Fruit fly (Drosophila melanogaster) whole organism, pupa: ENCODE measurements around the gene Rev1.

Experiments used
- CG10348 ChIP-seq: fragments of 200-800 bp; sonication (Bioruptor generic); IDR thresholded peaks from 2 replicates; pipeline ENCODE4 v1.3.6; 2022; ENCODE audit warnings: missing biosample characterization, missing genetic modification characterization
- CG12605 ChIP-seq: fragments of 200-800 bp; sonication (Bioruptor generic); IDR thresholded peaks from 2 replicates; pipeline ENCODE4 v1.3.6; 2022; ENCODE audit warnings: missing biosample characterization, missing genetic modification characterization
- CG13204 ChIP-seq: fragments of 200-800 bp; sonication (Bioruptor generic); optimal IDR thresholded peaks from 2 replicates; lab custom pipeline; 2018; ENCODE audit warnings: missing biosample characterization, mild to moderate bottlenecking, missing genetic modification characterization, moderate library complexity
- CG14655 ChIP-seq: fragments of 200-800 bp; sonication (Bioruptor generic); optimal IDR thresholded peaks from 3 replicates; lab custom pipeline; 2017; ENCODE audit warnings: mild to moderate bottlenecking, missing biosample characterization, missing genetic modification reagents, missing genetic modification characterization
- CG15710 ChIP-seq: fragments of 200-800 bp; sonication (Bioruptor generic); optimal IDR thresholded peaks from 2 replicates; lab custom pipeline; 2018; ENCODE audit warnings: missing biosample characterization, mild to moderate bottlenecking, missing genetic modification characterization, moderate library complexity
- CG17806 ChIP-seq: fragments of 200-800 bp; sonication (Bioruptor generic); optimal IDR thresholded peaks from 2 replicates; lab custom pipeline; 2018; ENCODE audit warnings: missing biosample characterization, mild to moderate bottlenecking, missing genetic modification characterization, moderate library complexity
- CG32121 ChIP-seq: fragments of 200-800 bp; sonication (Bioruptor generic); IDR thresholded peaks from 2 replicates; pipeline ENCODE4 v1.3.6; 2022; ENCODE audit warnings: missing biosample characterization, missing genetic modification characterization
- CG34367 ChIP-seq: fragments of 200-800 bp; sonication (Bioruptor generic); optimal IDR thresholded peaks from 2 replicates; lab custom pipeline; 2018; ENCODE audit warnings: missing biosample characterization, mild to moderate bottlenecking, missing genetic modification characterization
- CG4496 ChIP-seq: fragments of 200-800 bp; sonication (Bioruptor generic); IDR thresholded peaks from 3 replicates; pipeline ENCODE4 v1.3.6; 2022; ENCODE audit warnings: missing biosample characterization, missing genetic modification characterization
- CG8159 ChIP-seq: fragments of 200-800 bp; sonication (Bioruptor generic); optimal IDR thresholded peaks from 3 replicates; lab custom pipeline; 2018; ENCODE audit warnings: missing biosample characterization, mild to moderate bottlenecking, missing genetic modification characterization, moderate library complexity
- CG8301 ChIP-seq: fragments of 200-800 bp; sonication (Bioruptor generic); optimal IDR thresholded peaks from 2 replicates; lab custom pipeline; 2018; ENCODE audit warnings: missing biosample characterization, mild to moderate bottlenecking, missing genetic modification characterization
- CG9948 ChIP-seq: fragments of 200-800 bp; sonication (Bioruptor generic); optimal IDR thresholded peaks from 2 replicates; lab custom pipeline; 2018; ENCODE audit warnings: missing biosample characterization, mild to moderate bottlenecking, missing genetic modification characterization, moderate library complexity
- D1 ChIP-seq: fragments of 200-800 bp; sonication (Bioruptor generic); optimal IDR thresholded peaks from 2 replicates; lab custom pipeline; 2018; ENCODE audit warnings: missing biosample characterization, mild to moderate bottlenecking, missing genetic modification characterization, moderate library complexity
- EcR ChIP-seq: fragments of 200-800 bp; sonication (Bioruptor generic); optimal IDR thresholded peaks from 3 replicates; lab custom pipeline; 2019; ENCODE audit warnings: missing biosample characterization, missing genetic modification characterization, mild to moderate bottlenecking, moderate library complexity, missing genetic modification reagents
- Ets98B ChIP-seq: fragments of 200-800 bp; sonication (Bioruptor generic); IDR thresholded peaks from 2 replicates; pipeline ENCODE4 v1.3.6; 2022; ENCODE audit warnings: missing biosample characterization, missing genetic modification characterization
- Pif1A ChIP-seq: fragments of 200-800 bp; sonication (Bioruptor generic); optimal IDR thresholded peaks from 3 replicates; lab custom pipeline; 2016; ENCODE audit warnings: missing biosample characterization, missing genetic modification characterization
- Pif1B ChIP-seq: fragments of 200-800 bp; sonication (Bioruptor generic); optimal IDR thresholded peaks from 3 replicates; lab custom pipeline; 2016; ENCODE audit warnings: missing biosample characterization, missing genetic modification characterization
- Snoo ChIP-seq: fragments of 200-800 bp; sonication (Bioruptor generic); optimal IDR thresholded peaks from 3 replicates; lab custom pipeline; 2017; ENCODE audit warnings: missing biosample characterization, mild to moderate bottlenecking, missing genetic modification characterization, inconsistent platforms
- fd96Ca ChIP-seq: fragments of 200-800 bp; sonication (Bioruptor generic); IDR thresholded peaks from 3 replicates; pipeline ENCODE4 v1.3.6; 2022; ENCODE audit warnings: missing biosample characterization, missing genetic modification characterization
- gl ChIP-seq: fragments of 200-800 bp; sonication (Bioruptor generic); optimal IDR thresholded peaks from 2 replicates; lab custom pipeline; 2018; ENCODE audit warnings: missing biosample characterization, mild to moderate bottlenecking, missing genetic modification characterization
- rn ChIP-seq: fragments of 200-800 bp; sonication (Bioruptor generic); IDR thresholded peaks from 2 replicates; pipeline ENCODE4 v1.3.6; 2022; ENCODE audit warnings: missing biosample characterization, missing genetic modification characterization

The Rev1 gene

dm6 chr3L:635016-635363, 19.2 kb upstream of the Rev1 start:
- TF ChIP-seq CG17806 (tag; lab: Kevin White, UChicago): no peak
- TF ChIP-seq CG10348 (GFP tag; lab: Robert Waterston, UW): no peak
- no peak for TF ChIP-seq CG9948 (tag; lab: Kevin White, UChicago)
- TF ChIP-seq EcR (GFP tag; lab: Kevin White, UChicago): peak; percentile 83
- TF ChIP-seq gl: no peak

- no peak for TF ChIP-seq CG15710 (tag; lab: Kevin White, UChicago)
- TF ChIP-seq CG13204 (GFP tag; lab: Kevin White, UChicago): no peak
- peak; percentile 13; the same call in 1 of the 2 replicates for TF ChIP-seq Ets98B
- TF ChIP-seq CG8159 (tag; lab: Kevin White, UChicago): no peak
- TF ChIP-seq CG8301 (tag; lab: Kevin White, UChicago): no peak
- no peak for TF ChIP-seq CG14655 (GFP tag; lab: Kevin White, UChicago)
- TF ChIP-seq CG32121: no peak
These were observed 18.6 kb upstream of the Rev1 start for dm6 chr3L:635529-635928.

- TF ChIP-seq CG32121 (peak; percentile 98), CG10348 (GFP tag; lab: Robert Waterston, UW) (peak; percentile 90), CG15710 (tag; lab: Kevin White, UChicago) (peak; percentile 60), rn (GFP tag; lab: Robert Waterston, UW) (peak; percentile 93), CG9948 (tag; lab: Kevin White, UChicago) (peak; percentile 86), CG14655 (GFP tag; lab: Kevin White, UChicago) (peak; percentile 96), CG17806 (tag; lab: Kevin White, UChicago) (peak; percentile 80), Pif1A (GFP tag; lab: Kevin White, UChicago) (peak; percentile 93), Pif1B (GFP tag; lab: Kevin White, UChicago) (peak; percentile 82), gl (peak; percentile 50), fd96Ca (GFP tag; lab: Robert Waterston, UW) (peak; percentile 99), EcR (GFP tag; lab: Kevin White, UChicago) (no peak), CG34367 (tag; lab: Kevin White, UChicago) (peak; percentile 68), Snoo (tag; lab: Kevin White, UChicago) (peak; percentile 48), Ets98B (peak; percentile 98), CG8159 (tag; lab: Kevin White, UChicago) (peak; percentile 69), CG4496 (peak; percentile 98), CG13204 (GFP tag; lab: Kevin White, UChicago) (peak; percentile 37), D1 (tag; lab: Kevin White, UChicago) (peak; percentile 7), CG12605 (peak; percentile 93), CG8301 (tag; lab: Kevin White, UChicago) (peak; percentile 96)
These were observed 17.7 kb upstream of the Rev1 start for dm6 chr3L:636434-636833.

dm6 chr3L:637329-638030, 16.7 kb upstream of the Rev1 start:
- TF ChIP-seq Ets98B (peak; percentile 49; the same call in 1 of the 2 replicates), fd96Ca (GFP tag; lab: Robert Waterston, UW) (peak; percentile 14; the same call in 1 of the 3 replicates), CG14655 (GFP tag; lab: Kevin White, UChicago) (peak; percentile 66), CG32121 (no peak), CG12605 (no peak), CG8301 (tag; lab: Kevin White, UChicago) (peak; percentile 57)

- TF ChIP-seq Ets98B: no peak
- no peak for TF ChIP-seq CG10348 (GFP tag; lab: Robert Waterston, UW)
- TF ChIP-seq Snoo (tag; lab: Kevin White, UChicago): no peak
- TF ChIP-seq fd96Ca (GFP tag; lab: Robert Waterston, UW): no peak
- no peak for TF ChIP-seq EcR (GFP tag; lab: Kevin White, UChicago)
- no peak for TF ChIP-seq CG17806 (tag; lab: Kevin White, UChicago)
- no peak for TF ChIP-seq Pif1A (GFP tag; lab: Kevin White, UChicago)
- no peak for TF ChIP-seq CG9948 (tag; lab: Kevin White, UChicago)
- no peak for TF ChIP-seq CG8159 (tag; lab: Kevin White, UChicago)
- TF ChIP-seq CG15710 (tag; lab: Kevin White, UChicago): no peak
- TF ChIP-seq CG4496: no peak
- TF ChIP-seq gl: no peak
- no peak for TF ChIP-seq CG34367 (tag; lab: Kevin White, UChicago)
- no peak for TF ChIP-seq CG8301 (tag; lab: Kevin White, UChicago)
- TF ChIP-seq CG13204 (GFP tag; lab: Kevin White, UChicago): no peak
These were observed 16.1 kb upstream of the Rev1 start for dm6 chr3L:638031-638414.

dm6 chr3L:638757-639353, 15.3 kb upstream of the Rev1 start:
- TF ChIP-seq Snoo (tag; lab: Kevin White, UChicago) (peak; percentile 45), fd96Ca (GFP tag; lab: Robert Waterston, UW) (peak; percentile 32; the same call in 1 of the 3 replicates), Ets98B (peak; percentile 5; the same call in 1 of the 2 replicates), CG15710 (tag; lab: Kevin White, UChicago) (no peak), CG32121 (peak; percentile 7; the same call in 1 of the 2 replicates)
